Worm (Caenorhabditis elegans) whole organism, early embryonic: ENCODE measurements around the gene F10E7.1.

ENCODE experiments used
- B0310.2 ChIP-seq: sonication (generic microtip); optimal IDR thresholded peaks from 2 replicates; lab custom pipeline; 2016; ENCODE audit warnings: mild to moderate bottlenecking, missing genetic modification characterization, missing compliant biosample characterization
- ama-1 ChIP-seq: fragments of 150-350 bp; optimal IDR thresholded peaks from 2 replicates; lab custom pipeline; 2014
- ceh-36 ChIP-seq: sonication (generic microtip); optimal IDR thresholded peaks from 2 replicates; lab custom pipeline; 2016; ENCODE audit warnings: missing genetic modification characterization, inconsistent platforms, missing compliant biosample characterization
- flt-1 ChIP-seq: fragments of 200-800 bp; sonication (Bioruptor generic); IDR thresholded peaks from 2 replicates; pipeline ENCODE4 v1.3.6; 2022; ENCODE audit warnings: missing genetic modification characterization, missing compliant biosample characterization
- hmg-4 ChIP-seq: fragments of 200-800 bp; sonication (Bioruptor generic); optimal IDR thresholded peaks from 2 replicates; lab custom pipeline; 2018; ENCODE audit warnings: mild to moderate bottlenecking, missing genetic modification characterization, missing compliant biosample characterization
- tbx-37 ChIP-seq: fragments of 200-800 bp; sonication (Bioruptor generic); conservative IDR thresholded peaks from 2 replicates; pipeline ENCODE4 v1.3.6; 2022; ENCODE audit warnings: missing genetic modification reagents, missing genetic modification characterization, missing compliant biosample characterization
- tra-4 ChIP-seq: sonication (generic microtip); optimal IDR thresholded peaks from 2 replicates; lab custom pipeline; 2017; ENCODE audit warnings: missing genetic modification characterization, missing compliant biosample characterization

- no peak for TF ChIP-seq hmg-4 (GFP tag; lab: Kevin White, UChicago)
- TF ChIP-seq ceh-36 (tag; lab: Kevin White, UChicago): no peak
- no peak for TF ChIP-seq tra-4 (tag; lab: Kevin White, UChicago)
- TF ChIP-seq B0310.2 (tag; lab: Kevin White, UChicago): no peak
- TF ChIP-seq flt-1: no peak
- TF ChIP-seq tbx-37 (GFP tag; lab: Robert Waterston, UW): no peak
- TF ChIP-seq ama-1 (lab: Kevin White, UChicago): no peak
Measured at ce11 chrII:7121762-7122292, 4.7 kb upstream of the F10E7.1 start, which contains the start of gene F10E7.2.
